Fruit fly (Drosophila melanogaster): ENCODE measurements around the gene CG15208.

The CG15208 gene

DNA sequence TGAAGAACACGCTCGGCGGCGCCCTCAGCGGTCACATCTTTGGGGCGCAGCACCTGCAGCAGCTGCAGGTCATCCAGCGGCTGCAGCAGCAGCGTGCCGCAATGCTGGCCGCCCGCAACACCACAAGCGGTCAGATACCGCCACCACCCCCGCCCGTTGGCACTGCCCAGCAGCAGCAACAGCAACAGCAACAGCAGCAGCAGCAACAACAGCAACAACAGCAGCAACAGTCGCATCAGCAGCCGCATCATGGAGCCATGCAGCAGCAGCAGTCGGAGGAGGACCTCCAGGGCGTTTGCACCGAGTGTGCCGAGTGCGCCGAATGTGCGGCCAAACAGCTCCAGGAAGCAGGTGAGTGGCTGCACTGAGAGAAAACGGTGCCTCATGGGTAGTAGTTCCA, 12.8 kb downstream of the CG15208 start:
- no peak for TF ChIP-seq D1 (tag; optimal IDR thresholded peaks at IDR 0.05)
- TF ChIP-seq Ets98B (GFP tag; IDR thresholded peaks at IDR 0.05) = no peak
- no peak for TF ChIP-seq CG8301 (tag; optimal IDR thresholded peaks at IDR 0.05)

DNA sequence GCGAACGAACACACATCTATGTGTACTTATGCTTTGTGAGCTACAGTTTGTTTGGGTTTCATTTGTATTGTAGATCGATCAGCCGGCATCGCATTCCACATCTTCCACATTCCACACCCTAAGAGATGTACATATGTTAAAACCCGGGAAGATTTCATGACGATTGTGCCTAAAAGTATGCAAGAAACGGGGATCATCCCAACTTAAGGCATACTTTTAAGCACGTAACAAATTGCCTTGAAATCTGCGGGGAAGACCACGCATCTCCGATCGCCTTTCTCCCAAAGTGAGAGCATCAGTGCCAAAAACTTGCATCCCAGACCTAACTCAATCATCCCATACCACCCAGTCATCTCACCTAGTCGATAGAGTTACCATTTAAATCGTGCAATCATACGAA, 21.9 kb downstream of the CG15208 start:
- TF ChIP-seq CG10348 (GFP tag; IDR thresholded peaks at IDR 0.05) (no peak), CG8301 (tag; optimal IDR thresholded peaks at IDR 0.05) (no peak), fd96Ca (GFP tag; IDR thresholded peaks at IDR 0.05) (no peak), gl (tag; optimal IDR thresholded peaks at IDR 0.05) (no peak), Pif1B (GFP tag; optimal IDR thresholded peaks at IDR 0.05) (no peak), CG34367 (tag; optimal IDR thresholded peaks at IDR 0.05) (no peak), EcR (GFP tag; optimal IDR thresholded peaks at IDR 0.05) (no peak), CG13204 (GFP tag; optimal IDR thresholded peaks at IDR 0.05) (no peak), CG4496 (GFP tag; IDR thresholded peaks at IDR 0.05) (no peak), CG12605 (GFP tag; IDR thresholded peaks at IDR 0.05) (no peak), CG9948 (tag; optimal IDR thresholded peaks at IDR 0.05) (no peak), Snoo (tag; optimal IDR thresholded peaks at IDR 0.05) (no peak), CG32121 (GFP tag; IDR thresholded peaks at IDR 0.05) (no peak), Pif1A (GFP tag; optimal IDR thresholded peaks at IDR 0.05) (no peak), CG8159 (tag; optimal IDR thresholded peaks at IDR 0.05) (no peak), rn (GFP tag; IDR thresholded peaks at IDR 0.05) (no peak), CG14655 (GFP tag; optimal IDR thresholded peaks at IDR 0.05) (no peak), D1 (tag; optimal IDR thresholded peaks at IDR 0.05) (no peak)

DNA sequence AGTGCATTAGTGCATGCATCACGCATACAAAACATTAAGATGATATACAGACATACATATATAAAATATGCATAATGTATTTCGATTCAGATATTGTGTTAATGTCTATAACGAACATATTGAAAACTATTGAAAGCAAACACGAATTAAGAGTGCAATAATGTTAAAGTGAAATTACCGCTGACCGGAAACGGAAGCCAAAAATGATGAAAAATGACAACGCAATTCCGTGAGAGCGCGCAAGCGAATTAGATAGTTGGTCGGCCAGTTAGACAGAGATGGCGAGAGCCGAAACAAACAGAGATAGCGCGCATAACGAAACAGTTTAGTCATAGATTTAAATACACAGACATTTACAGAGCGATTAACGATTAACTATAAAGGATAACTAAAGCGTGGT, 22.4 kb downstream of the CG15208 start:
- TF ChIP-seq D1 (tag; optimal IDR thresholded peaks at IDR 0.05) (no peak), CG14655 (GFP tag; optimal IDR thresholded peaks at IDR 0.05) (no peak), Ets98B (GFP tag; IDR thresholded peaks at IDR 0.05) (no peak), rn (GFP tag; IDR thresholded peaks at IDR 0.05) (no peak), CG8301 (tag; optimal IDR thresholded peaks at IDR 0.05) (no peak), fd96Ca (GFP tag; IDR thresholded peaks at IDR 0.05) (no peak), CG32121 (GFP tag; IDR thresholded peaks at IDR 0.05) (no peak), CG8159 (tag; optimal IDR thresholded peaks at IDR 0.05) (no peak), CG10348 (GFP tag; IDR thresholded peaks at IDR 0.05) (no peak), Pif1B (GFP tag; optimal IDR thresholded peaks at IDR 0.05) (no peak), Pif1A (GFP tag; optimal IDR thresholded peaks at IDR 0.05) (no peak), CG13204 (GFP tag; optimal IDR thresholded peaks at IDR 0.05) (no peak), CG4496 (GFP tag; IDR thresholded peaks at IDR 0.05) (no peak), CG34367 (tag; optimal IDR thresholded peaks at IDR 0.05) (no peak), CG17806 (tag; optimal IDR thresholded peaks at IDR 0.05) (no peak), CG9948 (tag; optimal IDR thresholded peaks at IDR 0.05) (no peak), CG12605 (GFP tag; IDR thresholded peaks at IDR 0.05) (no peak), gl (tag; optimal IDR thresholded peaks at IDR 0.05) (no peak), Snoo (tag; optimal IDR thresholded peaks at IDR 0.05) (no peak)

DNA sequence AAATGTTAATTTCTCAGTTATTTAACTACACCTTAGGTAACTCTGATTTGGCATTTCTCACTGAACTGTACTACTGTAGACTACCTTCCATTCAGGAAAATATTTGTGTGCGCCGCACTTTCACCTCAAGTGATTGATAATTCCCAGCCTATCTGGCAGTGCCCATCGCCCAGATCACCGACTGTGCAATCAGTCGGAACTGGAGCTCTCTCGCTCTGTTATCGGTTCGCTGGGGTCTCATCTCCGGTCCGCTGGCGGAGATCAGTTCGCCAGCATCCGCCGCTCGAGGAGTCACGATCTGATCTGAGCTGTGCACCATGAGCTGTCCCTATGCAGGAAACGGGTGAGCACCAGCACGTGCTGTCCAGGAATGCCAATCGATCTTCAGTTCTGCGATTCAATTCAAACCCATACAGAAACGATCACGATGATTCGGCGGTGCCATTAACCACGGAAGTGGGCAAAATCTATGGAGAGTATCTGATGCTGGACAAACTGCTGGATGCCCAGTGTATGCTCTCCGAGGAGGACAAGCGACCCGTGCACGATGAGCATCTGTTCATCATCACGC, 24.0 kb downstream of the CG15208 start, which contains the start of gene v:
v (plus strand) TSS at position 262 of the 571 bp plus-strand sequence.
- no peak for TF ChIP-seq CG9948 (tag; optimal IDR thresholded peaks at IDR 0.05)
- TF ChIP-seq CG13204 (GFP tag; optimal IDR thresholded peaks at IDR 0.05) = peak; percentile 51

DNA sequence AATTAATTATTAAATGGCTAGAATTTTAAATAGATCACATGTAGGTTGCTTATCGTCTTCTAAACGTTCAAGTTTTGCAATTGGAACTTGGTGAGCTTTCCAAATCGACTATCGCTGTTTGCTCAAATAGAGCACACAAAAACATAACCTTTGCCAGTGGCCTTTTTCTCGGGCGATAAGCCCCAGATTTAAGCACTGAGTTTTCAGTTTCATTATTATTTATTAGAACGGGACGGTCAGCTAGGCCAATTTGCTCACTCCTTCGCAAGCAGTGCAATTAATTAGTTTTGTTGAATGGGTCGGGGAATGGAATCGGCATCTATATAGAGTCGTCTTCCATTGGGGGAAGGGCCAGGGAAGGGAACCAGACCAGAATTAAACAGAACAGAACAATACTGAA, 26.5 kb downstream of the CG15208 start:
- TF ChIP-seq gl (tag; optimal IDR thresholded peaks at IDR 0.05) = no peak
- no peak for TF ChIP-seq CG9948 (tag; optimal IDR thresholded peaks at IDR 0.05)
- TF ChIP-seq CG17806 (tag; optimal IDR thresholded peaks at IDR 0.05) = no peak
- no peak for TF ChIP-seq CG13204 (GFP tag; optimal IDR thresholded peaks at IDR 0.05)
- no peak for TF ChIP-seq CG15710 (tag; optimal IDR thresholded peaks at IDR 0.05)
- no peak for TF ChIP-seq CG8301 (tag; optimal IDR thresholded peaks at IDR 0.05)
- no peak for TF ChIP-seq Pif1B (GFP tag; optimal IDR thresholded peaks at IDR 0.05)

DNA sequence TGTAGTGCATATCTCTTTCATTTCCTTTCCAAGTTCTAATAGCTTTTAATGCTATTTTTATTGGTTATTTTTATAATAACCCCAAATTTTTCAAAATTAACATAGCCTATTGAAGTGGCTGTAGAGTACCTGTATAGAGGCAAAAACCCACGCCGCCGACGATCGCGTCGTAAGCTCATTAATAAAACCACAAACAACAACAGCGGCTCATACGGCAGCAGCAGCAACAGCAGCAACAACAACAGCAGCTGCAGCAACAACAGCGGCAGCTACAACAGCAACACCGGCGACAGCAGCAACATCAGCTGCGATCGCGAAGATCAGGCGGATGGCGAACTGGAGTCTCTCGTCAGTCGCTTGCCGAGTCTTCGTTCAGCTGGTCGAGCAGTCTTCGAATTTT, 27.3 kb downstream of the CG15208 start, which contains the start of gene CG2145:
CG2145 (plus strand) TSS at position 290 of the 400 bp plus-strand sequence.
- TF ChIP-seq gl (tag; optimal IDR thresholded peaks at IDR 0.05) (no peak), Pif1A (GFP tag; optimal IDR thresholded peaks at IDR 0.05) (peak; percentile 13), CG4496 (GFP tag; IDR thresholded peaks at IDR 0.05) (peak; percentile 86), CG13204 (GFP tag; optimal IDR thresholded peaks at IDR 0.05) (peak; percentile 91), EcR (GFP tag; optimal IDR thresholded peaks at IDR 0.05) (peak; percentile 24), CG8159 (tag; optimal IDR thresholded peaks at IDR 0.05) (peak; percentile 29), CG15710 (tag; optimal IDR thresholded peaks at IDR 0.05) (peak; percentile 18), CG12605 (GFP tag; IDR thresholded peaks at IDR 0.05) (peak; percentile 67), Pif1B (GFP tag; optimal IDR thresholded peaks at IDR 0.05) (peak; percentile 57), CG9948 (tag; optimal IDR thresholded peaks at IDR 0.05) (no peak), Snoo (tag; optimal IDR thresholded peaks at IDR 0.05) (peak; percentile 31), Ets98B (GFP tag; IDR thresholded peaks at IDR 0.05) (peak; percentile 92), CG8301 (tag; optimal IDR thresholded peaks at IDR 0.05) (no peak), CG14655 (GFP tag; optimal IDR thresholded peaks at IDR 0.05) (no peak), CG32121 (GFP tag; IDR thresholded peaks at IDR 0.05) (peak; percentile 86), CG17806 (tag; optimal IDR thresholded peaks at IDR 0.05) (peak; percentile 2), CG10348 (GFP tag; IDR thresholded peaks at IDR 0.05) (no peak), CG34367 (tag; optimal IDR thresholded peaks at IDR 0.05) (no peak), rn (GFP tag; IDR thresholded peaks at IDR 0.05) (no peak), D1 (tag; optimal IDR thresholded peaks at IDR 0.05) (no peak), fd96Ca (GFP tag; IDR thresholded peaks at IDR 0.05) (peak; percentile 92)

Measured in whole organism, pupa.